Worm (Caenorhabditis elegans): ENCODE measurements around the gene C11D2.7.

ce11 chrIV:6149359-6149758 is 5.8 kb downstream of the C11D2.7 start:
- TF ChIP-seq elt-3 (tag; optimal IDR thresholded peaks at IDR 0.05) (no peak), nhr-76 (tag; optimal IDR thresholded peaks at IDR 0.05) (no peak), egl-27 (tag; optimal IDR thresholded peaks at IDR 0.05) (no peak), nhr-11 (tag; optimal IDR thresholded peaks at IDR 0.05) (no peak), zag-1 (tag; optimal IDR thresholded peaks at IDR 0.05) (no peak), elt-2 (tag; optimal IDR thresholded peaks at IDR 0.05) (no peak), nhr-237 (tag; optimal IDR thresholded peaks at IDR 0.05) (no peak), unc-62 (GFP tag; optimal IDR thresholded peaks at IDR 0.05) (no peak), nhr-25 (tag; optimal IDR thresholded peaks at IDR 0.05) (no peak)

Data from whole organism, L3 larva.